Fruit fly (Drosophila melanogaster) whole organism, embryonic: ENCODE results near the gene RpL5.

ENCODE experiments used
- Bgb ChIP-seq: fragments of 200-800 bp; sonication (Bioruptor generic); IDR thresholded peaks from 2 replicates; pipeline ENCODE4 v1.3.6; 2022; ENCODE audit warnings: missing biosample characterization, missing genetic modification characterization; ENCODE audit not compliant: partially characterized antibody
- Blimp-1 ChIP-seq: fragments of 200-800 bp; sonication (Bioruptor generic); optimal IDR thresholded peaks from 3 replicates; lab custom pipeline; 2018; ENCODE audit warnings: missing biosample characterization, missing genetic modification characterization, mild to moderate bottlenecking, moderate library complexity, missing genetic modification reagents
- CG10209 ChIP-seq: fragments of 200-800 bp; sonication (Bioruptor generic); optimal IDR thresholded peaks from 3 replicates; lab custom pipeline; 2017; ENCODE audit warnings: missing biosample characterization, mild to moderate bottlenecking, missing genetic modification characterization, missing genetic modification reagents
- CG10979 ChIP-seq: fragments of 200-800 bp; sonication (Bioruptor generic); optimal IDR thresholded peaks from 2 replicates; lab custom pipeline; 2018; ENCODE audit warnings: missing biosample characterization, mild to moderate bottlenecking, missing genetic modification characterization, moderate library complexity
- CG11696 ChIP-seq: fragments of 200-800 bp; sonication (Bioruptor generic); IDR thresholded peaks from 2 replicates; pipeline ENCODE4 v1.3.6; 2022; ENCODE audit warnings: missing biosample characterization, missing genetic modification characterization
- CG13624 ChIP-seq: fragments of 200-800 bp; sonication (Bioruptor generic); optimal IDR thresholded peaks from 2 replicates; lab custom pipeline; 2016; ENCODE audit warnings: missing biosample characterization, missing genetic modification characterization
- CG15269 ChIP-seq: fragments of 200-800 bp; sonication (Bioruptor generic); optimal IDR thresholded peaks from 2 replicates; lab custom pipeline; 2018; ENCODE audit warnings: missing biosample characterization, mild to moderate bottlenecking, missing genetic modification characterization, moderate library complexity
- CG16863 ChIP-seq: fragments of 200-800 bp; sonication (Bioruptor generic); optimal IDR thresholded peaks from 3 replicates; lab custom pipeline; 2016; ENCODE audit warnings: missing biosample characterization, missing genetic modification characterization
- CG17186 ChIP-seq: fragments of 200-800 bp; sonication (Bioruptor generic); optimal IDR thresholded peaks from 3 replicates; lab custom pipeline; 2017; ENCODE audit warnings: missing biosample characterization, missing genetic modification reagents, missing genetic modification characterization
- CG17359 ChIP-seq: fragments of 200-800 bp; sonication (Bioruptor generic); optimal IDR thresholded peaks from 3 replicates; lab custom pipeline; 2018; ENCODE audit warnings: missing biosample characterization, mild to moderate bottlenecking, missing genetic modification characterization, moderate library complexity
- CG17568 ChIP-seq: fragments of 200-800 bp; sonication (Bioruptor generic); optimal IDR thresholded peaks from 2 replicates; lab custom pipeline; 2018; ENCODE audit warnings: missing biosample characterization, mild to moderate bottlenecking, missing genetic modification characterization, moderate library complexity
- CG18011 ChIP-seq: fragments of 200-800 bp; sonication (Bioruptor generic); optimal IDR thresholded peaks from 2 replicates; lab custom pipeline; 2017; ENCODE audit warnings: missing biosample characterization, missing genetic modification characterization, mild to moderate bottlenecking, moderate library complexity, missing genotype
- CG1832 ChIP-seq: fragments of 200-800 bp; sonication (Bioruptor generic); optimal IDR thresholded peaks from 2 replicates; lab custom pipeline; 2017; ENCODE audit warnings: missing biosample characterization, mild to moderate bottlenecking, missing genetic modification characterization, inconsistent platforms
- CG18764 ChIP-seq: fragments of 200-800 bp; sonication (Bioruptor generic); optimal IDR thresholded peaks from 3 replicates; lab custom pipeline; 2016; ENCODE audit warnings: missing biosample characterization, missing genetic modification characterization
- CG2678 ChIP-seq: fragments of 200-800 bp; sonication (Bioruptor generic); optimal IDR thresholded peaks from 3 replicates; lab custom pipeline; 2019; ENCODE audit warnings: missing biosample characterization, mild to moderate bottlenecking, missing genetic modification characterization, moderate library complexity
- CG30403 ChIP-seq: fragments of 200-800 bp; sonication (Bioruptor generic); optimal IDR thresholded peaks from 3 replicates; lab custom pipeline; 2016; ENCODE audit warnings: missing biosample characterization, missing genetic modification characterization
- CG33557 ChIP-seq: fragments of 200-800 bp; sonication (Bioruptor generic); optimal IDR thresholded peaks from 2 replicates; lab custom pipeline; 2019; ENCODE audit warnings: missing biosample characterization, mild to moderate bottlenecking, missing genetic modification characterization, moderate library complexity
- CG34224 ChIP-seq: fragments of 200-800 bp; sonication (Bioruptor generic); IDR thresholded peaks from 3 replicates; pipeline ENCODE4 v1.3.6; 2022; ENCODE audit warnings: missing biosample characterization, missing genetic modification characterization; ENCODE audit not compliant: partially characterized antibody
- CG3995 ChIP-seq: fragments of 200-800 bp; sonication (Bioruptor generic); optimal IDR thresholded peaks from 3 replicates; lab custom pipeline; 2016; ENCODE audit warnings: missing biosample characterization, missing genetic modification characterization
- CG42726 ChIP-seq: fragments of 200-800 bp; sonication (Bioruptor generic); IDR thresholded peaks from 2 replicates; pipeline ENCODE4 v1.3.6; 2022; ENCODE audit warnings: missing biosample characterization, missing genetic modification characterization; ENCODE audit not compliant: partially characterized antibody
- CG6813 ChIP-seq: fragments of 200-800 bp; sonication (Bioruptor generic); optimal IDR thresholded peaks from 2 replicates; lab custom pipeline; 2017; ENCODE audit warnings: missing biosample characterization, missing genetic modification characterization, mild to moderate bottlenecking, moderate library complexity, missing genetic modification reagents
- CG8359 ChIP-seq: fragments of 200-800 bp; sonication (Bioruptor generic); optimal IDR thresholded peaks from 2 replicates; lab custom pipeline; 2017; ENCODE audit warnings: missing biosample characterization, mild to moderate bottlenecking, missing genetic modification characterization, borderline replicate concordance
- D19B ChIP-seq: fragments of 200-800 bp; sonication (Bioruptor generic); optimal IDR thresholded peaks from 2 replicates; lab custom pipeline; 2017; ENCODE audit warnings: missing biosample characterization, mild to moderate bottlenecking, missing genetic modification characterization
- Lhr ChIP-seq: fragments of 200-800 bp; sonication (Bioruptor generic); optimal IDR thresholded peaks from 3 replicates; lab custom pipeline; 2017; ENCODE audit warnings: mild to moderate bottlenecking, missing biosample characterization, missing genetic modification reagents, missing genetic modification characterization
- Lim3 ChIP-seq: fragments of 200-800 bp; sonication (Bioruptor generic); IDR thresholded peaks from 2 replicates; pipeline ENCODE4 v1.3.6; 2022; ENCODE audit warnings: missing biosample characterization, missing genetic modification characterization
- NK7.1 ChIP-seq: fragments of 200-800 bp; sonication (Bioruptor generic); optimal IDR thresholded peaks from 3 replicates; lab custom pipeline; 2016; ENCODE audit warnings: missing biosample characterization, missing genetic modification characterization
- Spps ChIP-seq: fragments of 200-800 bp; sonication (Bioruptor generic); optimal IDR thresholded peaks from 2 replicates; lab custom pipeline; 2018; ENCODE audit warnings: missing biosample characterization, mild to moderate bottlenecking, missing genetic modification characterization
- Sry-β ChIP-seq: fragments of 200-800 bp; sonication (Bioruptor generic); optimal IDR thresholded peaks from 2 replicates; lab custom pipeline; 2018; ENCODE audit warnings: missing biosample characterization, mild to moderate bottlenecking, missing genetic modification characterization, moderate library complexity
- TFAM ChIP-seq: fragments of 200-800 bp; sonication (Bioruptor generic); optimal IDR thresholded peaks from 2 replicates; lab custom pipeline; 2017; ENCODE audit warnings: missing biosample characterization, missing genetic modification characterization, inconsistent platforms
- Xbp1 ChIP-seq: fragments of 200-800 bp; sonication (Bioruptor generic); optimal IDR thresholded peaks from 3 replicates; lab custom pipeline; 2016; ENCODE audit warnings: missing biosample characterization, mild to moderate bottlenecking, missing genetic modification characterization
- ac ChIP-seq: fragments of 200-800 bp; sonication (Bioruptor generic); optimal IDR thresholded peaks from 3 replicates; lab custom pipeline; 2017; ENCODE audit warnings: missing biosample characterization, mild to moderate bottlenecking, missing genetic modification characterization
- bowl ChIP-seq: fragments of 200-800 bp; sonication (Bioruptor generic); IDR thresholded peaks from 2 replicates; pipeline ENCODE4 v1.3.6; 2022; ENCODE audit warnings: missing biosample characterization, missing genetic modification characterization
- ci ChIP-seq: fragments of 200-800 bp; sonication (Bioruptor generic); IDR thresholded peaks from 3 replicates; pipeline ENCODE4 v1.3.6; 2022; ENCODE audit warnings: missing biosample characterization, missing genetic modification characterization
- danr ChIP-seq: fragments of 200-800 bp; sonication (Bioruptor generic); IDR thresholded peaks from 2 replicates; pipeline ENCODE4 v1.3.6; 2022; ENCODE audit warnings: missing biosample characterization, missing genetic modification characterization
- fru ChIP-seq: fragments of >200 bp; optimal IDR thresholded peaks from 2 replicates; lab custom pipeline; 2017
- jumu ChIP-seq: fragments of 200-800 bp; sonication (Bioruptor generic); optimal IDR thresholded peaks from 3 replicates; lab custom pipeline; 2016; ENCODE audit warnings: missing biosample characterization, missing genetic modification characterization
- lbe ChIP-seq: fragments of 200-800 bp; sonication (Bioruptor generic); optimal IDR thresholded peaks from 2 replicates; lab custom pipeline; 2016; ENCODE audit warnings: missing biosample characterization, mild to moderate bottlenecking, missing genetic modification characterization
- mld ChIP-seq: fragments of 200-800 bp; sonication (Bioruptor generic); IDR thresholded peaks from 3 replicates; pipeline ENCODE4 v1.3.6; 2022; ENCODE audit warnings: missing biosample characterization, missing genetic modification characterization; ENCODE audit not compliant: partially characterized antibody
- nau ChIP-seq: fragments of 200-800 bp; sonication (Bioruptor generic); optimal IDR thresholded peaks from 3 replicates; lab custom pipeline; 2017; ENCODE audit warnings: missing biosample characterization, mild to moderate bottlenecking, missing genetic modification characterization, missing genetic modification reagents
- odd ChIP-seq: fragments of 200-800 bp; sonication (Bioruptor generic); optimal IDR thresholded peaks from 2 replicates; lab custom pipeline; 2017; ENCODE audit warnings: missing biosample characterization, mild to moderate bottlenecking, missing genetic modification characterization
- pb ChIP-seq: fragments of 200-800 bp; sonication (Bioruptor generic); optimal IDR thresholded peaks from 3 replicates; lab custom pipeline; 2016; ENCODE audit warnings: missing biosample characterization, missing genetic modification characterization
- phol ChIP-seq: fragments of 200-800 bp; sonication (Bioruptor generic); optimal IDR thresholded peaks from 3 replicates; lab custom pipeline; 2018; ENCODE audit warnings: missing biosample characterization, mild to moderate bottlenecking, missing genetic modification characterization, moderate library complexity
- pita ChIP-seq: fragments of 200-800 bp; sonication (Bioruptor generic); optimal IDR thresholded peaks from 2 replicates; lab custom pipeline; 2017; ENCODE audit warnings: missing biosample characterization, mild to moderate bottlenecking, missing genetic modification characterization
- schlank ChIP-seq: fragments of 200-800 bp; sonication (Bioruptor generic); optimal IDR thresholded peaks from 2 replicates; lab custom pipeline; 2018; ENCODE audit warnings: missing biosample characterization, mild to moderate bottlenecking, missing genetic modification characterization
- sima ChIP-seq: fragments of 200-800 bp; sonication (Bioruptor generic); optimal IDR thresholded peaks from 2 replicates; lab custom pipeline; 2016; ENCODE audit warnings: missing biosample characterization, missing genetic modification characterization
- tgo ChIP-seq: fragments of 200-800 bp; sonication (Bioruptor generic); IDR thresholded peaks from 3 replicates; pipeline ENCODE4 v1.3.6; 2022; ENCODE audit warnings: missing biosample characterization, missing genetic modification characterization
- tio ChIP-seq: fragments of 200-800 bp; sonication (Bioruptor generic); optimal IDR thresholded peaks from 2 replicates; lab custom pipeline; 2017; ENCODE audit warnings: missing biosample characterization, missing genetic modification characterization, inconsistent platforms
- wdn ChIP-seq: fragments of 200-800 bp; sonication (Bioruptor generic); IDR thresholded peaks from 2 replicates; pipeline ENCODE4 v1.3.6; 2022; ENCODE audit warnings: missing biosample characterization, missing genetic modification characterization
- yki ChIP-seq: fragments of >200 bp; optimal IDR thresholded peaks from 3 replicates; lab custom pipeline; 2018
- zfh1 ChIP-seq: fragments of 200-800 bp; sonication (Bioruptor generic); IDR thresholded peaks from 3 replicates; pipeline ENCODE4 v1.3.6; 2022; ENCODE audit warnings: missing biosample characterization, missing genetic modification characterization

Gene RpL5

dm6 chr2L:22536488-22537041 is at the start of gene RpL5 (continued):
- TF ChIP-seq Sry-β (GFP tag; lab: Kevin White, UChicago) (peak; percentile 3), CG16863 (GFP tag; lab: Kevin White, UChicago) (no peak), Bgb (GFP tag; lab: Robert Waterston, UW) (no peak), CG18011 (no peak), wdn (GFP tag; lab: Robert Waterston, UW) (no peak; the same call in 1 of the 2 replicates), phol (peak; percentile 76), CG34224 (no peak), schlank (tag; lab: Kevin White, UChicago) (no peak), sima (GFP tag; lab: Kevin White, UChicago) (no peak), lbe (GFP tag; lab: Kevin White, UChicago) (no peak), yki (no peak), CG1832 (GFP tag; lab: Kevin White, UChicago) (no peak), ac (GFP tag; lab: Kevin White, UChicago) (no peak), odd (GFP tag; lab: Kevin White, UChicago) (no peak), NK7.1 (GFP tag; lab: Kevin White, UChicago) (no peak), CG8359 (GFP tag; lab: Kevin White, UChicago) (no peak), CG13624 (GFP tag; lab: Kevin White, UChicago) (no peak), tgo (GFP tag; lab: Robert Waterston, UW) (peak; percentile 45), CG18764 (GFP tag; lab: Kevin White, UChicago) (no peak), CG6813 (GFP tag; lab: Kevin White, UChicago) (no peak), Spps (tag; lab: Kevin White, UChicago) (no peak), CG17568 (GFP tag; lab: Kevin White, UChicago) (peak; percentile 60), zfh1 (no peak; the same call in 1 of the 3 replicates), jumu (GFP tag; lab: Kevin White, UChicago) (no peak), D19B (GFP tag; lab: Kevin White, UChicago) (no peak), bowl (GFP tag; lab: Robert Waterston, UW) (no peak), CG15269 (no peak), tio (GFP tag; lab: Kevin White, UChicago) (no peak), mld (GFP tag; lab: Robert Waterston, UW) (no peak), CG10209 (no peak), pita (no peak), Blimp-1 (GFP tag; lab: Kevin White, UChicago) (no peak), TFAM (GFP tag; lab: Kevin White, UChicago) (no peak), Lhr (GFP tag; lab: Kevin White, UChicago) (peak; percentile 84), ci (GFP tag; lab: Robert Waterston, UW) (no peak; the same call in 2 of the 3 replicates), CG10979 (tag; lab: Kevin White, UChicago) (no peak), nau (no peak), CG17359 (tag; lab: Kevin White, UChicago) (no peak), Lim3 (GFP tag; lab: Robert Waterston, UW) (no peak), danr (no peak), CG2678 (tag; lab: Kevin White, UChicago) (no peak), CG3995 (GFP tag; lab: Kevin White, UChicago) (peak; percentile 39), CG33557 (GFP tag; lab: Kevin White, UChicago) (peak; percentile 26), pb (GFP tag; lab: Kevin White, UChicago) (no peak), fru (lab: Kevin White, UChicago) (no peak), CG11696 (GFP tag; lab: Robert Waterston, UW) (no peak), CG17186 (no peak), Xbp1 (GFP tag; lab: Kevin White, UChicago) (peak; percentile 45), CG42726 (GFP tag; lab: Robert Waterston, UW) (no peak), CG30403 (GFP tag; lab: Kevin White, UChicago) (peak; percentile 9)
